Worm (Caenorhabditis elegans) whole organism, mixed stage, embryonic: Measurements from ENCODE around the gene mrpl-32.
A peak's percentile ranks its signal among the peaks of the same experiment; 100 is the strongest.

ENCODE experiments used
- M03D4.4 ChIP-seq: sonication (generic microtip); optimal IDR thresholded peaks from 2 replicates; lab custom pipeline; 2017; ENCODE audit warnings: mild to moderate bottlenecking, missing genetic modification characterization, missing compliant biosample characterization
- bed-3 ChIP-seq: fragments of 200-800 bp; sonication (Bioruptor generic); optimal IDR thresholded peaks from 3 replicates; lab custom pipeline; 2018; ENCODE audit warnings: mild to moderate bottlenecking, missing genetic modification characterization, moderate library complexity, missing compliant biosample characterization
- blmp-1 ChIP-seq: fragments of 150-350 bp; optimal IDR thresholded peaks from 2 replicates; lab custom pipeline; 2014; ENCODE audit warnings: missing biosample characterization, missing genetic modification characterization
- ceh-39 ChIP-seq: fragments of 150-350 bp; optimal IDR thresholded peaks from 2 replicates; lab custom pipeline; 2014; ENCODE audit warnings: missing biosample characterization, missing genetic modification characterization
- ceh-43 ChIP-seq: fragments of 200-800 bp; sonication (Bioruptor generic); optimal IDR thresholded peaks from 2 replicates; lab custom pipeline; 2018; ENCODE audit warnings: mild to moderate bottlenecking, missing genetic modification characterization, moderate library complexity, missing compliant biosample characterization
- ceh-83 ChIP-seq: fragments of 200-800 bp; sonication (Bioruptor generic); optimal IDR thresholded peaks from 2 replicates; lab custom pipeline; 2018; ENCODE audit warnings: mild to moderate bottlenecking, missing genetic modification characterization, missing compliant biosample characterization
- ces-1 ChIP-seq: fragments of 150-350 bp; optimal IDR thresholded peaks from 2 replicates; lab custom pipeline; 2014; ENCODE audit warnings: missing biosample characterization, missing genetic modification reagents, missing genetic modification characterization
- cnd-1 ChIP-seq: fragments of 200-800 bp; sonication (Bioruptor generic); optimal IDR thresholded peaks from 2 replicates; lab custom pipeline; 2018; ENCODE audit warnings: mild to moderate bottlenecking, missing genetic modification characterization, missing compliant biosample characterization
- drap-1 ChIP-seq: fragments of 200-800 bp; sonication (Bioruptor generic); optimal IDR thresholded peaks from 3 replicates; lab custom pipeline; 2018; ENCODE audit warnings: mild to moderate bottlenecking, missing genetic modification characterization, missing compliant biosample characterization
- elt-1 ChIP-seq: sonication (generic microtip); optimal IDR thresholded peaks from 2 replicates; lab custom pipeline; 2017; ENCODE audit warnings: missing genetic modification characterization, mild to moderate bottlenecking, missing compliant biosample characterization, antibody characterized with exemption, moderate library complexity, borderline replicate concordance; ENCODE audit not compliant: insufficient read depth
- elt-3 ChIP-seq: fragments of 150-350 bp; optimal IDR thresholded peaks from 2 replicates; lab custom pipeline; 2014; ENCODE audit warnings: missing biosample characterization, missing genetic modification characterization
- flh-1 ChIP-seq: fragments of 200-800 bp; sonication (Bioruptor generic); optimal IDR thresholded peaks from 2 replicates; lab custom pipeline; 2018; ENCODE audit warnings: mild to moderate bottlenecking, missing genetic modification characterization, moderate library complexity, missing compliant biosample characterization
- ham-2 ChIP-seq: fragments of 200-800 bp; sonication (Bioruptor generic); optimal IDR thresholded peaks from 2 replicates; lab custom pipeline; 2018; ENCODE audit warnings: mild to moderate bottlenecking, missing genetic modification characterization, missing compliant biosample characterization
- hlh-1 ChIP-seq: fragments of 150-350 bp; optimal IDR thresholded peaks from 2 replicates; lab custom pipeline; 2014; ENCODE audit warnings: missing biosample characterization, missing genetic modification reagents, missing genetic modification characterization
- lin-13 ChIP-seq: fragments of 150-350 bp; optimal IDR thresholded peaks from 2 replicates; lab custom pipeline; 2014; ENCODE audit warnings: missing biosample characterization, missing genetic modification characterization
- lin-32 ChIP-seq: fragments of 200-800 bp; sonication (Bioruptor generic); optimal IDR thresholded peaks from 2 replicates; lab custom pipeline; 2018; ENCODE audit warnings: mild to moderate bottlenecking, missing genetic modification characterization, missing compliant biosample characterization
- lsy-2 ChIP-seq: fragments of 150-350 bp; optimal IDR thresholded peaks from 2 replicates; lab custom pipeline; 2014; ENCODE audit warnings: missing biosample characterization, missing genetic modification characterization
- mab-5 ChIP-seq: fragments of 150-350 bp; optimal IDR thresholded peaks from 2 replicates; lab custom pipeline; 2014; ENCODE audit warnings: missing biosample characterization, missing genetic modification characterization
- mep-1 ChIP-seq: fragments of 150-350 bp; optimal IDR thresholded peaks from 2 replicates; lab custom pipeline; 2017; ENCODE audit warnings: missing biosample characterization, missing genetic modification reagents, missing genetic modification characterization, inconsistent platforms
- mls-2 ChIP-seq: sonication (generic microtip); optimal IDR thresholded peaks from 2 replicates; lab custom pipeline; 2016; ENCODE audit warnings: mild to moderate bottlenecking, missing genetic modification characterization, moderate library complexity, missing compliant biosample characterization
- nhr-12 ChIP-seq: fragments of 150-350 bp; optimal IDR thresholded peaks from 2 replicates; lab custom pipeline; 2014; ENCODE audit warnings: missing biosample characterization, missing genetic modification characterization
- nhr-2 ChIP-seq: fragments of 150-350 bp; optimal IDR thresholded peaks from 2 replicates; lab custom pipeline; 2014; ENCODE audit warnings: missing biosample characterization, missing genetic modification characterization
- nhr-237 ChIP-seq: fragments of 150-350 bp; optimal IDR thresholded peaks from 2 replicates; lab custom pipeline; 2014; ENCODE audit warnings: missing biosample characterization, missing genetic modification characterization
- nhr-28 ChIP-seq: fragments of 150-350 bp; optimal IDR thresholded peaks from 2 replicates; lab custom pipeline; 2014; ENCODE audit warnings: missing biosample characterization, missing genetic modification characterization
- nhr-76 ChIP-seq: sonication (generic microtip); optimal IDR thresholded peaks from 2 replicates; lab custom pipeline; 2017; ENCODE audit warnings: missing biosample characterization, missing genetic modification characterization
- pha-4 ChIP-seq: fragments of 150-350 bp; optimal IDR thresholded peaks from 2 replicates; lab custom pipeline; 2018; ENCODE audit warnings: missing biosample characterization, missing genetic modification reagents, missing genetic modification characterization
- sem-2 ChIP-seq: fragments of 200-800 bp; sonication (Bioruptor generic); optimal IDR thresholded peaks from 2 replicates; lab custom pipeline; 2018; ENCODE audit warnings: mild to moderate bottlenecking, missing genetic modification characterization, missing compliant biosample characterization
- snpc-4 ChIP-seq: fragments of 150-350 bp; optimal IDR thresholded peaks from 2 replicates; lab custom pipeline; 2014; ENCODE audit warnings: missing biosample characterization, missing genetic modification characterization
- sptf-1 ChIP-seq: sonication (generic microtip); optimal IDR thresholded peaks from 2 replicates; lab custom pipeline; 2017; ENCODE audit warnings: mild to moderate bottlenecking, missing genetic modification characterization, moderate library complexity, missing compliant biosample characterization
- tbx-8 ChIP-seq: fragments of 200-800 bp; sonication (Bioruptor generic); optimal IDR thresholded peaks from 2 replicates; lab custom pipeline; 2018; ENCODE audit warnings: mild to moderate bottlenecking, missing genetic modification characterization, moderate library complexity, missing compliant biosample characterization
- unc-120 ChIP-seq: sonication (generic microtip); optimal IDR thresholded peaks from 2 replicates; lab custom pipeline; 2017; ENCODE audit warnings: missing genetic modification characterization, missing compliant biosample characterization; ENCODE audit not compliant: poor library complexity, severe bottlenecking
- unc-39 ChIP-seq: fragments of 150-350 bp; optimal IDR thresholded peaks from 2 replicates; lab custom pipeline; 2014; ENCODE audit warnings: missing biosample characterization, missing genetic modification characterization
- unc-62 ChIP-seq: fragments of 150-350 bp; optimal IDR thresholded peaks from 2 replicates; lab custom pipeline; 2014; ENCODE audit warnings: missing biosample characterization, missing genetic modification reagents, missing genetic modification characterization
- zip-8 ChIP-seq: fragments of 150-350 bp; optimal IDR thresholded peaks from 2 replicates; lab custom pipeline; 2014; ENCODE audit warnings: missing biosample characterization, missing genetic modification characterization
- ztf-11 ChIP-seq: fragments of 150-350 bp; optimal IDR thresholded peaks from 2 replicates; lab custom pipeline; 2014; ENCODE audit warnings: missing biosample characterization, missing genetic modification characterization

mrpl-32 gene

ce11 chrIII:8403507-8403906 is 46.0 kb upstream of the mrpl-32 start, which contains the start of gene cutc-1:
cutc-1 (minus strand) TSS chrIII:8403607.
- TF ChIP-seq mep-1 (tag; lab: Kevin White, UChicago) (no peak), tbx-8 (GFP tag; lab: Kevin White, UChicago) (no peak), snpc-4 (tag; lab: Kevin White, UChicago) (no peak), ham-2 (no peak), cnd-1 (tag; lab: Kevin White, UChicago) (no peak), mab-5 (tag; lab: Kevin White, UChicago) (no peak), pha-4 (no peak), nhr-76 (tag; lab: Kevin White, UChicago) (no peak), lin-32 (GFP tag; lab: Kevin White, UChicago) (no peak), bed-3 (no peak), sem-2 (GFP tag; lab: Kevin White, UChicago) (no peak), zip-8 (no peak), blmp-1 (no peak), ceh-39 (tag; lab: Kevin White, UChicago) (no peak), ceh-83 (GFP tag; lab: Kevin White, UChicago) (no peak), flh-1 (GFP tag; lab: Kevin White, UChicago) (no peak), nhr-12 (tag; lab: Kevin White, UChicago) (no peak), elt-1 (tag; lab: Kevin White, UChicago) (no peak), nhr-28 (tag; lab: Kevin White, UChicago) (no peak), nhr-237 (tag; lab: Kevin White, UChicago) (no peak)

- TF ChIP-seq mep-1 (tag; lab: Kevin White, UChicago) (peak; percentile 44), lsy-2 (peak; percentile 42), ztf-11 (tag; lab: Kevin White, UChicago) (no peak), ces-1 (GFP tag; lab: Kevin White, UChicago) (peak; percentile 42), nhr-12 (tag; lab: Kevin White, UChicago) (no peak)
Observed at ce11 chrIII:8405449-8405962, 44.1 kb upstream of the mrpl-32 start, which contains the start of the genes ubxn-4 and cyy-1. ubxn-4 (minus strand) TSS chrIII:8405562. cyy-1 (plus strand) TSS chrIII:8405874.

- no peak for TF ChIP-seq ham-2
- TF ChIP-seq nhr-12 (tag; lab: Kevin White, UChicago) = no peak
- no peak for TF ChIP-seq flh-1 (GFP tag; lab: Kevin White, UChicago)
- no peak for TF ChIP-seq unc-62
- no peak for TF ChIP-seq mab-5 (tag; lab: Kevin White, UChicago)
- TF ChIP-seq sem-2 (GFP tag; lab: Kevin White, UChicago) = no peak
- TF ChIP-seq ztf-11 (tag; lab: Kevin White, UChicago) = no peak
Observed at ce11 chrIII:8409166-8409565, 40.4 kb upstream of the mrpl-32 start, which contains the start of gene ZK353.9. ZK353.9 (plus strand) TSS chrIII:8409496.

ce11 chrIII:8410747-8411146 is 38.8 kb upstream of the mrpl-32 start:
- TF ChIP-seq lin-32 (GFP tag; lab: Kevin White, UChicago) = no peak
- TF ChIP-seq nhr-2 (tag; lab: Kevin White, UChicago) = no peak
- TF ChIP-seq unc-62 = peak; percentile 50
- TF ChIP-seq drap-1 (GFP tag; lab: Kevin White, UChicago) = no peak

- peak; percentile 46 for TF ChIP-seq sptf-1
- peak; percentile 47 for TF ChIP-seq nhr-237 (tag; lab: Kevin White, UChicago)
- TF ChIP-seq nhr-12 (tag; lab: Kevin White, UChicago) = no peak
- peak; percentile 80 for TF ChIP-seq lsy-2
- TF ChIP-seq mls-2 (tag; lab: Kevin White, UChicago) = peak; percentile 62
- TF ChIP-seq ceh-39 (tag; lab: Kevin White, UChicago) = no peak
- TF ChIP-seq ham-2 = peak; percentile 30
- no peak for TF ChIP-seq nhr-28 (tag; lab: Kevin White, UChicago)
- no peak for TF ChIP-seq lin-32 (GFP tag; lab: Kevin White, UChicago)
- no peak for TF ChIP-seq M03D4.4
- TF ChIP-seq ztf-11 (tag; lab: Kevin White, UChicago) = no peak
- TF ChIP-seq nhr-2 (tag; lab: Kevin White, UChicago) = peak; percentile 30
- peak; percentile 70 for TF ChIP-seq hlh-1 (tag; lab: Kevin White, UChicago)
- TF ChIP-seq tbx-8 (GFP tag; lab: Kevin White, UChicago) = no peak
- TF ChIP-seq elt-3 (tag; lab: Kevin White, UChicago) = no peak
- TF ChIP-seq snpc-4 (tag; lab: Kevin White, UChicago) = no peak
- TF ChIP-seq flh-1 (GFP tag; lab: Kevin White, UChicago) = no peak
- no peak for TF ChIP-seq pha-4
- TF ChIP-seq drap-1 (GFP tag; lab: Kevin White, UChicago) = peak; percentile 5
- peak; percentile 74 for TF ChIP-seq mep-1 (tag; lab: Kevin White, UChicago)
- no peak for TF ChIP-seq nhr-76 (tag; lab: Kevin White, UChicago)
- TF ChIP-seq ceh-43 = no peak
- no peak for TF ChIP-seq mab-5 (tag; lab: Kevin White, UChicago)
- TF ChIP-seq unc-62 = peak; percentile 90
- TF ChIP-seq bed-3 = no peak
- no peak for TF ChIP-seq ceh-83 (GFP tag; lab: Kevin White, UChicago)
- no peak for TF ChIP-seq blmp-1
- TF ChIP-seq unc-120 = peak; percentile 31
- TF ChIP-seq cnd-1 (tag; lab: Kevin White, UChicago) = no peak
- no peak for TF ChIP-seq unc-39
- TF ChIP-seq lin-13 (tag; lab: Kevin White, UChicago) = no peak
- TF ChIP-seq sem-2 (GFP tag; lab: Kevin White, UChicago) = no peak
- TF ChIP-seq elt-1 (tag; lab: Kevin White, UChicago) = no peak
- TF ChIP-seq ces-1 (GFP tag; lab: Kevin White, UChicago) = peak; percentile 77
- TF ChIP-seq zip-8 = no peak
Observed at ce11 chrIII:8411976-8412375, 37.6 kb upstream of the mrpl-32 start.
